Worm (Caenorhabditis elegans) whole organism, early embryonic: Measurements from ENCODE around the gene Y110A2AL.1.

ENCODE experiments used
- aly-1 ChIP-seq: sonication (generic microtip); optimal IDR thresholded peaks from 2 replicates; lab custom pipeline; 2016; ENCODE audit warnings: missing genetic modification characterization, missing compliant biosample characterization
- ama-1 ChIP-seq: fragments of 150-350 bp; optimal IDR thresholded peaks from 2 replicates; lab custom pipeline; 2014
- ets-7 ChIP-seq: sonication (generic microtip); optimal IDR thresholded peaks from 2 replicates; lab custom pipeline; 2016; ENCODE audit warnings: missing genotype, missing genetic modification characterization, missing compliant biosample characterization
- scrt-1 ChIP-seq: fragments of 200-800 bp; sonication (Bioruptor generic); IDR thresholded peaks from 2 replicates; pipeline ENCODE4 v1.3.6; 2022; ENCODE audit warnings: missing genetic modification characterization, missing compliant biosample characterization

- TF ChIP-seq ama-1 (lab: Kevin White, UChicago) (no peak), aly-1 (tag; lab: Kevin White, UChicago) (no peak), scrt-1 (GFP tag; lab: Robert Waterston, UW) (no peak), ets-7 (tag; lab: Kevin White, UChicago) (no peak)
Observed at ce11 chrII:2885518-2886449, 10.9 kb downstream of the Y110A2AL.1 start.
